Fruit fly (Drosophila melanogaster): Measurements from ENCODE around the gene CG43362.

The CG43362 gene

DNA sequence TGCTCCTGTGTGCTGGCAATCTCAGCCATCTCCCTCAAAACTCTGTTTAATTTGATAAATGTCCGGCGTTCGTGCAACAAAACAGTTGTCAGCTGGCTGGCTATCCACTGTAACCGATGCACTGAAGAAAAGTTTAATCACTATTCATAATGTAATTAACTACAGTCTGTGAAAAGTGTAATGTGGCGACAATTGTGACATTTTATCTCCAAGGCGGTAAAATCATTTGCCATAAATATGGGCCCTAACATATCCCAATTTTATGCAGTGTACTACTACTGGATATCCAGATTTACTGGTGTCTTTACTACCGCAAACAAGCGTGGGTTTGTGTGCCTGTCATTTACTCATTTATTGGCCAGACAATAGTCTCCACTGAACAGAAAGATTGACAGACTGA lies 37.5 kb upstream of the CG43362 start (continued):
- TF ChIP-seq MBD-R2 (GFP tag; IDR thresholded peaks at IDR 0.05) (peak; percentile 23; the same call in 1 of the 2 replicates), ase (GFP tag; IDR thresholded peaks at IDR 0.05) (0 out of 3 replicates have a peak, but pooled peaks have one; percentile 48), CG10321 (GFP tag; IDR thresholded peaks at IDR 0.05) (no peak), CG7987 (GFP tag; optimal IDR thresholded peaks at IDR 0.05) (no peak), Hr3 (GFP tag; optimal IDR thresholded peaks at IDR 0.05) (no peak), CG42726 (GFP tag; IDR thresholded peaks at IDR 0.05; ENCODE audit: partially characterized antibody) (no peak), Xrp1 (GFP tag; IDR thresholded peaks at IDR 0.05) (peak; percentile 21; the same call in 1 of the 2 replicates), Ravus (GFP tag; IDR thresholded peaks at IDR 0.05) (no peak), CG5953 (GFP tag; IDR thresholded peaks at IDR 0.05) (no peak), HmgZ (tag; optimal IDR thresholded peaks at IDR 0.05) (no peak), crol (GFP tag; IDR thresholded peaks at IDR 0.05) (no peak), slou (GFP tag; optimal IDR thresholded peaks at IDR 0.05) (no peak), CG12299 (tag; optimal IDR thresholded peaks at IDR 0.05) (no peak), so (GFP tag; IDR thresholded peaks at IDR 0.05) (no peak), Ada2b (GFP tag; IDR thresholded peaks at IDR 0.05) (no peak), CG16779 (GFP tag; IDR thresholded peaks at IDR 0.05) (no peak), CG2712 (tag; optimal IDR thresholded peaks at IDR 0.05) (peak; percentile 48), pzg (GFP tag; optimal IDR thresholded peaks at IDR 0.05) (no peak), gfzf (GFP tag; optimal IDR thresholded peaks at IDR 0.05) (no peak), C15 (GFP tag; IDR thresholded peaks at IDR 0.05) (no peak), BEAF-32 (GFP tag; optimal IDR thresholded peaks at IDR 0.05) (no peak), CG31224 (GFP tag; IDR thresholded peaks at IDR 0.05) (peak; percentile 11; the same call in 1 of the 2 replicates), fd3F (GFP tag; optimal IDR thresholded peaks at IDR 0.05) (no peak), hkb (optimal IDR thresholded peaks at IDR 0.05) (no peak), hkb (GFP tag; IDR thresholded peaks at IDR 0.05) (peak; percentile 51; the same call in 1 of the 2 replicates), CG14710 (tag; optimal IDR thresholded peaks at IDR 0.05) (no peak), dan (GFP tag; IDR thresholded peaks at IDR 0.05) (no peak), Asciz (GFP tag; optimal IDR thresholded peaks at IDR 0.05) (peak; percentile 40), CG10147 (GFP tag; optimal IDR thresholded peaks at IDR 0.05) (no peak), trh (GFP tag; optimal IDR thresholded peaks at IDR 0.05) (no peak), CG17361 (GFP tag; IDR thresholded peaks at IDR 0.05) (peak; percentile 32; the same call in 1 of the 3 replicates), seq (GFP tag; IDR thresholded peaks at IDR 0.05) (0 out of 2 replicates have a peak, but pooled peaks have one; percentile 39), CG3281 (GFP tag; optimal IDR thresholded peaks at IDR 0.05) (no peak), hth (optimal IDR thresholded peaks at IDR 0.05) (no peak), CG1233 (GFP tag; optimal IDR thresholded peaks at IDR 0.05) (no peak), CG2889 (GFP tag; IDR thresholded peaks at IDR 0.05) (no peak), CG4328 (GFP tag; optimal IDR thresholded peaks at IDR 0.05) (no peak), zf30C (GFP tag; optimal IDR thresholded peaks at IDR 0.05) (no peak), Adf1 (GFP tag; IDR thresholded peaks at IDR 0.05) (no peak), MTF-1 (GFP tag; optimal IDR thresholded peaks at IDR 0.05; ENCODE audit: borderline replicate concordance) (no peak), pita (GFP tag; optimal IDR thresholded peaks at IDR 0.05) (no peak), sug (tag; optimal IDR thresholded peaks at IDR 0.05) (no peak), CG12236 (GFP tag; optimal IDR thresholded peaks at IDR 0.05) (no peak), ssp (GFP tag; IDR thresholded peaks at IDR 0.05) (no peak), CG14860 (GFP tag; IDR thresholded peaks at IDR 0.05; ENCODE audit: partially characterized antibody) (no peak), CG32532 (GFP tag; IDR thresholded peaks at IDR 0.05) (no peak), CG11695 (GFP tag; IDR thresholded peaks at IDR 0.05) (0 out of 3 replicates have a peak, but pooled peaks have one; percentile 32), Rx (GFP tag; IDR thresholded peaks at IDR 0.05) (peak; percentile 50; the same call in 1 of the 2 replicates), scrt (GFP tag; optimal IDR thresholded peaks at IDR 0.05) (no peak), CG30431 (GFP tag; optimal IDR thresholded peaks at IDR 0.05) (no peak), CG7839 (tag; optimal IDR thresholded peaks at IDR 0.05) (peak; percentile 26), CG8388 (GFP tag; optimal IDR thresholded peaks at IDR 0.05) (no peak)
